Worm (Caenorhabditis elegans) whole organism, late embryonic: ENCODE measurements around the gene dos-2.

Experiments used
- dmd-4 ChIP-seq: sonication (generic microtip); optimal IDR thresholded peaks from 2 replicates; lab custom pipeline; 2016; ENCODE audit warnings: borderline replicate concordance, missing genetic modification characterization, missing compliant biosample characterization
- elt-2 ChIP-seq: sonication (generic microtip); optimal IDR thresholded peaks from 2 replicates; lab custom pipeline; 2016; ENCODE audit warnings: missing genetic modification reagents, missing genetic modification characterization, missing compliant biosample characterization
- elt-4 ChIP-seq: sonication (generic microtip); optimal IDR thresholded peaks from 2 replicates; lab custom pipeline; 2016; ENCODE audit warnings: missing genetic modification characterization, missing compliant biosample characterization
- gmeb-2 ChIP-seq: sonication (generic microtip); optimal IDR thresholded peaks from 2 replicates; lab custom pipeline; 2016; ENCODE audit warnings: missing genetic modification characterization, inconsistent platforms, missing compliant biosample characterization
- hlh-30 ChIP-seq: sonication (generic microtip); optimal IDR thresholded peaks from 2 replicates; lab custom pipeline; 2017; ENCODE audit warnings: antibody characterized with exemption, missing genetic modification characterization, missing compliant biosample characterization; ENCODE audit not compliant: insufficient read depth
- lin-11 ChIP-seq: fragments of 200-800 bp; sonication (Bioruptor generic); optimal IDR thresholded peaks from 2 replicates; lab custom pipeline; 2018; ENCODE audit warnings: mild to moderate bottlenecking, missing genetic modification characterization, missing compliant biosample characterization
- nfya-1 ChIP-seq: sonication (generic microtip); optimal IDR thresholded peaks from 2 replicates; lab custom pipeline; 2017; ENCODE audit warnings: missing genetic modification characterization, mild to moderate bottlenecking, missing compliant biosample characterization, antibody characterized with exemption, moderate library complexity
- nhr-11 ChIP-seq: fragments of 150-350 bp; optimal IDR thresholded peaks from 2 replicates; lab custom pipeline; 2014; ENCODE audit warnings: missing biosample characterization, missing genetic modification characterization
- tbx-7 ChIP-seq: sonication (generic microtip); optimal IDR thresholded peaks from 2 replicates; lab custom pipeline; 2016; ENCODE audit warnings: missing genotype, missing genetic modification characterization, missing compliant biosample characterization

ce11 chrII:3990706-3991105 is 14.7 kb downstream of the dos-2 start:
- TF ChIP-seq elt-4 (tag; lab: Kevin White, UChicago) (no peak), hlh-30 (tag; lab: Kevin White, UChicago) (no peak), lin-11 (tag; lab: Kevin White, UChicago) (no peak), gmeb-2 (tag; lab: Kevin White, UChicago) (no peak), tbx-7 (tag; lab: Kevin White, UChicago) (no peak), nhr-11 (no peak), elt-2 (tag; lab: Kevin White, UChicago) (no peak), nfya-1 (tag; lab: Kevin White, UChicago) (no peak), dmd-4 (tag; lab: Kevin White, UChicago) (no peak)
